Worm (Caenorhabditis elegans) whole organism, mixed stage, embryonic: Measurements from ENCODE around the gene kvs-2.

ENCODE experiments used
- lin-13 ChIP-seq: fragments of 150-350 bp; optimal IDR thresholded peaks from 2 replicates; lab custom pipeline; 2014; ENCODE audit warnings: missing biosample characterization, missing genetic modification characterization
- unc-39 ChIP-seq: fragments of 150-350 bp; optimal IDR thresholded peaks from 2 replicates; lab custom pipeline; 2014; ENCODE audit warnings: missing biosample characterization, missing genetic modification characterization
- unc-62 ChIP-seq: fragments of 150-350 bp; optimal IDR thresholded peaks from 2 replicates; lab custom pipeline; 2014; ENCODE audit warnings: missing biosample characterization, missing genetic modification reagents, missing genetic modification characterization

DNA sequence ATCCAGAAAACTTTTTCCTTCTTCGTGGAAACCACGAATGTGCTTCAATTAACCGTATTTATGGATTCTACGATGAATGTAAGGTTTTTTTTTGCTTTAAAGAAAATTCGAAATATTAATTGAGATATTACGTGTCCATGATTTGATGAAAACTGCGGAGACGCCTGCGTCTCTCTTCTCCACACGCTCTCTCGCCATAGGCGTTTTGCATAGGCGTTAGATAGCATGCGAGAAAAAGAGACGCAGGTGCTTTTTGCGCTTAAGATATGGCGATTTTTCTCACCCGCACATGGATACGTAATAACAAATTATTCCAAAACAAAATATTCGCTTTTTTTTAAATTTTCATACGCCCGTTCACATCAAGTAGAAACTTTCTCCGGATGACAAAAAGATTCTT, 47.6 kb downstream of the kvs-2 start:
- TF ChIP-seq unc-39 (tag; lab: Kevin White, UChicago) (no peak), lin-13 (tag; lab: Kevin White, UChicago) (no peak), unc-62 (GFP tag; lab: Kevin White, UChicago) (no peak)
